Fruit fly (Drosophila melanogaster) whole organism, embryonic: ENCODE results near the gene CG16984.

Experiments
- Atf3 ChIP-seq: fragments of 200-800 bp; sonication (Bioruptor generic); optimal IDR thresholded peaks from 3 replicates; lab custom pipeline; 2016; ENCODE audit warnings: missing biosample characterization, missing genetic modification characterization
- Bdp1 ChIP-seq: fragments of 200-800 bp; sonication (Bioruptor generic); optimal IDR thresholded peaks from 3 replicates; lab custom pipeline; 2016; ENCODE audit warnings: missing biosample characterization, missing genetic modification characterization
- CG10209 ChIP-seq: fragments of 200-800 bp; sonication (Bioruptor generic); optimal IDR thresholded peaks from 3 replicates; lab custom pipeline; 2017; ENCODE audit warnings: missing biosample characterization, mild to moderate bottlenecking, missing genetic modification characterization, missing genetic modification reagents
- CG11723 ChIP-seq: fragments of 200-800 bp; sonication (Bioruptor generic); optimal IDR thresholded peaks from 2 replicates; lab custom pipeline; 2017; ENCODE audit warnings: missing biosample characterization, mild to moderate bottlenecking, missing genetic modification characterization
- CG13296 ChIP-seq: fragments of 200-800 bp; sonication (Bioruptor generic); optimal IDR thresholded peaks from 3 replicates; lab custom pipeline; 2018; ENCODE audit warnings: missing biosample characterization, mild to moderate bottlenecking, missing genetic modification characterization
- CG14050 ChIP-seq: fragments of 200-800 bp; sonication (Bioruptor generic); IDR thresholded peaks from 3 replicates; pipeline ENCODE4 v1.3.6; 2022; ENCODE audit warnings: missing biosample characterization, missing genetic modification characterization
- CG17361 ChIP-seq: fragments of 200-800 bp; sonication (Bioruptor generic); IDR thresholded peaks from 3 replicates; pipeline ENCODE4 v1.3.6; 2022; ENCODE audit warnings: missing biosample characterization, missing genetic modification characterization
- CG17829 ChIP-seq: fragments of 200-800 bp; optimal IDR thresholded peaks from 2 replicates; lab custom pipeline; 2019; ENCODE audit warnings: missing biosample characterization, mild to moderate bottlenecking, missing genetic modification characterization, moderate library complexity
- CG18599 ChIP-seq: fragments of 200-800 bp; sonication (Bioruptor generic); optimal IDR thresholded peaks from 3 replicates; lab custom pipeline; 2017; ENCODE audit warnings: missing biosample characterization, missing genetic modification characterization, mild to moderate bottlenecking, moderate library complexity, missing genetic modification reagents
- CG2199 ChIP-seq: fragments of 200-800 bp; sonication (Bioruptor generic); IDR thresholded peaks from 3 replicates; pipeline ENCODE4 v1.3.6; 2022; ENCODE audit warnings: missing biosample characterization, missing genetic modification characterization
- CG3065 ChIP-seq: fragments of 200-800 bp; sonication (Bioruptor generic); optimal IDR thresholded peaks from 2 replicates; lab custom pipeline; 2016; ENCODE audit warnings: missing biosample characterization, missing genetic modification characterization
- CG34224 ChIP-seq: fragments of 200-800 bp; sonication (Bioruptor generic); IDR thresholded peaks from 3 replicates; pipeline ENCODE4 v1.3.6; 2022; ENCODE audit warnings: missing biosample characterization, missing genetic modification characterization; ENCODE audit not compliant: partially characterized antibody
- CG4328 ChIP-seq: fragments of 200-800 bp; sonication (Bioruptor generic); optimal IDR thresholded peaks from 3 replicates; lab custom pipeline; 2017; ENCODE audit warnings: missing biosample characterization, missing genetic modification reagents, missing genetic modification characterization
- CG4360 ChIP-seq: fragments of 200-800 bp; sonication (Bioruptor generic); IDR thresholded peaks from 2 replicates; pipeline ENCODE4 v1.3.6; 2022; ENCODE audit warnings: missing biosample characterization, missing genetic modification characterization
- CG4707 ChIP-seq: fragments of 200-800 bp; sonication (Bioruptor generic); optimal IDR thresholded peaks from 2 replicates; lab custom pipeline; 2018; ENCODE audit warnings: missing biosample characterization, mild to moderate bottlenecking, missing genetic modification characterization, moderate library complexity
- CG6791 ChIP-seq: fragments of 200-800 bp; sonication (Bioruptor generic); IDR thresholded peaks from 3 replicates; pipeline ENCODE4 v1.3.6; 2022; ENCODE audit warnings: missing biosample characterization, missing genetic modification characterization; ENCODE audit not compliant: partially characterized antibody
- CG7357 ChIP-seq: fragments of 200-800 bp; sonication (Bioruptor generic); IDR thresholded peaks from 3 replicates; pipeline ENCODE4 v1.3.6; 2022; ENCODE audit warnings: missing biosample characterization, missing genetic modification characterization
- CG7928 ChIP-seq: fragments of 200-800 bp; sonication (Bioruptor generic); optimal IDR thresholded peaks from 2 replicates; lab custom pipeline; 2017; ENCODE audit warnings: missing biosample characterization, mild to moderate bottlenecking, missing genetic modification characterization
- CG7963 ChIP-seq: fragments of 200-800 bp; sonication (Bioruptor generic); IDR thresholded peaks from 3 replicates; pipeline ENCODE4 v1.3.6; 2022; ENCODE audit warnings: missing biosample characterization, missing genetic modification characterization; ENCODE audit not compliant: partially characterized antibody
- CG7987 ChIP-seq: fragments of 200-800 bp; sonication (Bioruptor generic); optimal IDR thresholded peaks from 2 replicates; lab custom pipeline; 2018; ENCODE audit warnings: missing biosample characterization, mild to moderate bottlenecking, missing genetic modification characterization, moderate library complexity
- CG9215 ChIP-seq: fragments of 200-800 bp; sonication (Bioruptor generic); IDR thresholded peaks from 2 replicates; pipeline ENCODE4 v1.3.6; 2022; ENCODE audit warnings: missing biosample characterization, missing genetic modification characterization
- CrebB ChIP-seq: fragments of 200-800 bp; sonication (Bioruptor generic); optimal IDR thresholded peaks from 3 replicates; lab custom pipeline; 2018; ENCODE audit warnings: missing biosample characterization, mild to moderate bottlenecking, missing genetic modification characterization
- D ChIP-seq, 2 experiments: fragments of 200-800 bp in 1 of 2; fragments of >200 bp in 1 of 2; sonication (Bioruptor generic) in 1 of 2; optimal IDR thresholded peaks; 2 replicates in 1 of 2; 3 replicates in 1 of 2; lab custom pipeline; 2017; ENCODE audit warnings: mild to moderate bottlenecking in 1 of 2, missing biosample characterization in 1 of 2, missing genetic modification characterization in 1 of 2, missing genetic modification reagents in 1 of 2
- Dek ChIP-seq: fragments of 200-800 bp; sonication (Bioruptor generic); optimal IDR thresholded peaks from 3 replicates; lab custom pipeline; 2019; ENCODE audit warnings: missing biosample characterization, mild to moderate bottlenecking, missing genetic modification characterization, moderate library complexity
- Elba2 ChIP-seq: fragments of 200-800 bp; sonication (Bioruptor generic); optimal IDR thresholded peaks from 3 replicates; lab custom pipeline; 2016; ENCODE audit warnings: missing biosample characterization, missing genetic modification characterization
- Ets65A ChIP-seq: fragments of 200-800 bp; sonication (Bioruptor generic); peaks from one replicate; lab custom pipeline; 2016; ENCODE audit warnings: missing biosample characterization, missing genetic modification characterization
- Myb ChIP-seq: fragments of 200-800 bp; sonication (Bioruptor generic); optimal IDR thresholded peaks from 2 replicates; lab custom pipeline; 2016; ENCODE audit warnings: missing biosample characterization, missing genetic modification characterization
- NC2β ChIP-seq: fragments of 200-800 bp; sonication (Bioruptor generic); optimal IDR thresholded peaks from 2 replicates; lab custom pipeline; 2016; ENCODE audit warnings: missing biosample characterization, missing genetic modification characterization
- NfI ChIP-seq: fragments of 200-800 bp; sonication (Bioruptor generic); optimal IDR thresholded peaks from 3 replicates; lab custom pipeline; 2018; ENCODE audit warnings: missing biosample characterization, mild to moderate bottlenecking, missing genetic modification characterization, moderate library complexity
- Opbp ChIP-seq: fragments of 200-800 bp; sonication (Bioruptor generic); IDR thresholded peaks from 3 replicates; pipeline ENCODE4 v1.3.6; 2022; ENCODE audit warnings: missing biosample characterization, missing genetic modification characterization; ENCODE audit not compliant: partially characterized antibody
- Sox102F ChIP-seq: fragments of 200-800 bp; sonication (Bioruptor generic); optimal IDR thresholded peaks from 2 replicates; lab custom pipeline; 2018; ENCODE audit warnings: missing biosample characterization, mild to moderate bottlenecking, missing genetic modification characterization, moderate library complexity
- amos ChIP-seq: fragments of 200-800 bp; sonication (Bioruptor generic); IDR thresholded peaks from 2 replicates; pipeline ENCODE4 v1.3.6; 2022; ENCODE audit warnings: missing biosample characterization, missing genetic modification characterization; ENCODE audit not compliant: partially characterized antibody
- ap ChIP-seq: fragments of 200-800 bp; sonication (Bioruptor generic); IDR thresholded peaks from 2 replicates; pipeline ENCODE4 v1.3.6; 2022; ENCODE audit warnings: missing biosample characterization, missing genetic modification characterization
- chinmo ChIP-seq: fragments of 200-800 bp; sonication (Bioruptor generic); IDR thresholded peaks from 4 replicates; pipeline ENCODE4 v1.3.6; 2022; ENCODE audit warnings: missing biosample characterization, missing genetic modification characterization; ENCODE audit not compliant: partially characterized antibody
- chm ChIP-seq: fragments of 200-800 bp; sonication (Bioruptor generic); IDR thresholded peaks from 2 replicates; pipeline ENCODE4 v1.3.6; 2022; ENCODE audit warnings: missing biosample characterization, missing genetic modification characterization
- eve ChIP-seq, 2 experiments: fragments of >200 bp; optimal IDR thresholded peaks; 2 replicates each; lab custom pipeline; 2017; ENCODE audit warnings: missing biosample characterization in 2 of 2, missing genetic modification characterization in 2 of 2
- gce ChIP-seq: fragments of 200-800 bp; sonication (Bioruptor generic); IDR thresholded peaks from 3 replicates; pipeline ENCODE4 v1.3.6; 2022; ENCODE audit warnings: missing biosample characterization, missing genetic modification characterization
- gcm2 ChIP-seq: fragments of 200-800 bp; sonication (Bioruptor generic); optimal IDR thresholded peaks from 2 replicates; lab custom pipeline; 2016; ENCODE audit warnings: missing biosample characterization, missing genetic modification characterization
- gsb ChIP-seq: fragments of 200-800 bp; sonication (Bioruptor generic); IDR thresholded peaks from 2 replicates; pipeline ENCODE4 v1.3.6; 2022; ENCODE audit warnings: missing biosample characterization, missing genetic modification characterization
- hkb ChIP-seq, 2 experiments: fragments of 200-800 bp in 1 of 2; fragments of >200 bp in 1 of 2; sonication (Bioruptor generic) in 1 of 2; IDR thresholded peaks in 1 of 2; optimal IDR thresholded peaks in 1 of 2; 2 replicates each; pipeline versions ENCODE4 v1.3.6 to Lab custom; 2017 to 2022; ENCODE audit warnings: missing biosample characterization in 1 of 2, missing genetic modification characterization in 1 of 2
- mld ChIP-seq: fragments of 200-800 bp; sonication (Bioruptor generic); IDR thresholded peaks from 3 replicates; pipeline ENCODE4 v1.3.6; 2022; ENCODE audit warnings: missing biosample characterization, missing genetic modification characterization; ENCODE audit not compliant: partially characterized antibody
- onecut ChIP-seq: fragments of 200-800 bp; sonication (Bioruptor generic); IDR thresholded peaks from 2 replicates; pipeline ENCODE4 v1.3.6; 2022; ENCODE audit warnings: missing biosample characterization, missing genetic modification characterization
- phol ChIP-seq: fragments of 200-800 bp; sonication (Bioruptor generic); optimal IDR thresholded peaks from 3 replicates; lab custom pipeline; 2018; ENCODE audit warnings: missing biosample characterization, mild to moderate bottlenecking, missing genetic modification characterization, moderate library complexity
- pita ChIP-seq: fragments of 200-800 bp; sonication (Bioruptor generic); optimal IDR thresholded peaks from 2 replicates; lab custom pipeline; 2017; ENCODE audit warnings: missing biosample characterization, mild to moderate bottlenecking, missing genetic modification characterization
- sens ChIP-seq: fragments of 200-800 bp; sonication (Bioruptor generic); peaks from one replicate; lab custom pipeline; 2016; ENCODE audit warnings: missing biosample characterization, missing genetic modification characterization
- tgo ChIP-seq: fragments of 200-800 bp; sonication (Bioruptor generic); IDR thresholded peaks from 3 replicates; pipeline ENCODE4 v1.3.6; 2022; ENCODE audit warnings: missing biosample characterization, missing genetic modification characterization
- z ChIP-seq: fragments of 200-800 bp; sonication (Bioruptor generic); IDR thresholded peaks from 3 replicates; pipeline ENCODE4 v1.3.6; 2022; ENCODE audit warnings: missing biosample characterization, missing genetic modification characterization

Gene CG16984

dm6 chr3L:2584119-2584805, 11.3 kb upstream of the CG16984 start (continued):
- TF ChIP-seq CG7357 (GFP tag; lab: Robert Waterston, UW) (peak; percentile 62; the same call in 2 of the 3 replicates), CG17361 (peak; percentile 98), Atf3 (GFP tag; lab: Kevin White, UChicago) (peak; percentile 36), CG18599 (GFP tag; lab: Kevin White, UChicago) (peak; percentile 92), CG3065 (GFP tag; lab: Kevin White, UChicago) (no peak), CG4328 (GFP tag; lab: Kevin White, UChicago) (peak; percentile 15), CG4707 (GFP tag; lab: Kevin White, UChicago) (peak; percentile 55), chm (GFP tag; lab: Robert Waterston, UW) (peak; percentile 19; the same call in 1 of the 2 replicates), Dek (peak; percentile 67), CG9215 (GFP tag; lab: Robert Waterston, UW) (peak; percentile 66), D (optimal IDR thresholded peaks at IDR 0.05; lab: Kevin White, UChicago) (no peak), D (GFP tag; optimal IDR thresholded peaks at IDR 0.05; lab: Kevin White, UChicago) (peak; percentile 3), sens (GFP tag; lab: Kevin White, UChicago) (peak; percentile 96), Opbp (peak; percentile 45; the same call in 1 of the 3 replicates), CrebB (tag; lab: Kevin White, UChicago) (peak; percentile 67), mld (GFP tag; lab: Robert Waterston, UW) (no peak), onecut (GFP tag; lab: Robert Waterston, UW) (peak; percentile 53), eve (GFP tag; optimal IDR thresholded peaks at IDR 0.05; lab: Kevin White, UChicago) (peak in 1 of 2 experiments; percentile 95), CG14050 (GFP tag; lab: Robert Waterston, UW) (peak; percentile 37; the same call in 2 of the 3 replicates), Bdp1 (peak; percentile 68), CG17829 (peak; percentile 83), gcm2 (no peak), Elba2 (GFP tag; lab: Kevin White, UChicago) (no peak), CG4360 (no peak), CG11723 (GFP tag; lab: Kevin White, UChicago) (peak; percentile 79), CG34224 (GFP tag; lab: Robert Waterston, UW) (no peak), CG6791 (GFP tag; lab: Robert Waterston, UW) (0 out of 3 replicates have a peak, but pooled peaks have one; percentile 41), z (GFP tag; lab: Robert Waterston, UW) (no peak), NC2β (peak; percentile 57), CG7928 (GFP tag; lab: Kevin White, UChicago) (peak; percentile 7), pita (GFP tag; lab: Kevin White, UChicago) (no peak), CG2199 (GFP tag; lab: Robert Waterston, UW) (no peak), hkb (optimal IDR thresholded peaks at IDR 0.05; lab: Kevin White, UChicago) (no peak), hkb (GFP tag; IDR thresholded peaks at IDR 0.05; lab: Robert Waterston, UW) (peak; percentile 82), CG13296 (peak; percentile 85), gce (GFP tag; lab: Robert Waterston, UW) (no peak; the same call in 2 of the 3 replicates), amos (peak; percentile 29; the same call in 1 of the 2 replicates), CG7987 (GFP tag; lab: Kevin White, UChicago) (peak; percentile 50), CG7963 (no peak), ap (GFP tag; lab: Robert Waterston, UW) (peak; percentile 45), gsb (GFP tag; lab: Robert Waterston, UW) (no peak; the same call in none of the 2 replicates), Myb (peak; percentile 38), phol (tag; lab: Kevin White, UChicago) (peak; percentile 87), CG10209 (GFP tag; lab: Kevin White, UChicago) (peak; percentile 89), Ets65A (peak; percentile 96), Sox102F (GFP tag; lab: Kevin White, UChicago) (peak; percentile 83), tgo (peak; percentile 77; the same call in 2 of the 3 replicates), NfI (GFP tag; lab: Kevin White, UChicago) (peak; percentile 82), chinmo (GFP tag; lab: Robert Waterston, UW) (0 out of 4 replicates have a peak, but pooled peaks have one; percentile 72)
